Fruit fly (Drosophila melanogaster): ENCODE results near the gene dj.

Gene dj

DNA sequence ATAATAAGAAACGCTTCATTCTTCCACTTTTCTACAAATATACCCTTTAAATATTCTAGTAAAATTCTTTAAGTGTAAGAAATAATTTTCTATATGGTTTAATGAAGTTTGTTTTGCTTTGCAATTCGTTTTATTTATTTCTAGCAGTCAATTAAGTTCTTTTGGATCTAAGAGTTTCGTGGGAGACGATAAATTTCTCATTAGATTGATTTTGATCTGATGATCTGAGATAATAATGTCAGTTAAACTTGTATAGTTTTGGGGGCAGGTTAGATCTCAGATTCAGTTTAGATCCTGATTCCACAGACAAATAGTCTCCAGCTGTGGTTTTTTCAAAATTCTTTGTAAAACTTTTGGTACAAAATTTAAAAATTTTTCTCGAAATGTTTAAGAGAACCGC is at the start of gene dj:
Gene dj, plus strand, starts transcription at position 301 of the 400 bp plus-strand sequence.
- TF ChIP-seq Sin3A (optimal IDR thresholded peaks at IDR 0.05): no peak
- TF ChIP-seq h (optimal IDR thresholded peaks at IDR 0.05): no peak
- no peak for TF ChIP-seq Myc (optimal IDR thresholded peaks at IDR 0.05)
- TF ChIP-seq psq (optimal IDR thresholded peaks at IDR 0.05): no peak
- no peak for TF ChIP-seq ttk (optimal IDR thresholded peaks at IDR 0.05)
- TF ChIP-seq insv (optimal IDR thresholded peaks at IDR 0.05): no peak

DNA sequence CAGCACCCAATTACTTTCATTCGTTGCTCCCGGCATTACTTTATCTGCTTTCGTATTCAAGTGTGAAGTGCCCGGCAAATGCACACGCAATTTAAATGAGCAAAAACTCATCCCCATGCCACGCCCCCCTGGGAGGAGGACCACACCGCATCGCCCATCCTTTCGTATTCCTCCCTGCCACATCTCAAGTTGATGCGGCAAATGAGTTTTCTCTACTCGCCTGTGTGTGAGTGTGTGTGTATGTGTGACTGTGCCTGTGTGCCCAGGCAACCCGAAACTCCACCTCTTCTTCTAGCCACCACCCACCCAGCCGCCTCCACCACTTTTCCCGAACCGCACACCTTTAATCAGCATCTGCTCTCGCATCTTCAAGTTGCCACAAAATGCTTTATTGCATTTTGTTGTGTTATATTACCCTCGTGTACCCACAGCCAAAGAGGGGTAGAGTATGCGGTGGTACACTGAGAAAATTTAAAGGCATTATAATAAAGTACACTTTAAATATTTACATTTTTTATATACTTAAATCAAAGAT is 48.0 kb upstream of the dj start:
- TF ChIP-seq ttk (optimal IDR thresholded peaks at IDR 0.05): no peak
- TF ChIP-seq h (optimal IDR thresholded peaks at IDR 0.05): no peak

DNA sequence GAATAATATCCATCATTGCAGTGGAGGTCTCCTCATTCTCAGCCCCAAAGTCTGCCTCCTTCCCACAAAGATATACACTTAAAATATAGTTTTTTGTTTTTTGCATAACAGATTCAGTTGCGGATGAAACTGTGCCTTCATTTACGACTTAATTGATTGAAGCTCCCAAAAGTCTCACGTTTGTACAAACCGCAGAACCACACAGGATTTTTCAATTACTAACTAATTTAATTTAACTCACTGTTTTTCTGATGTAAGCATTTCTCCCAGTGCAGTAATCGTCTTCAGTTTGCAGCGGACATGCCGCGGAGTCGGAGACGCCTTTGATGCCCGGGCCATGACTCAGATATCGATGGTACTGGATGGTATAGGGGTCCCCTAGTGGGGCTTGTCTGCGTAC is 34.5 kb upstream of the dj start:
- no peak for TF ChIP-seq Sin3A (optimal IDR thresholded peaks at IDR 0.05)
- TF ChIP-seq insv (optimal IDR thresholded peaks at IDR 0.05): no peak
- TF ChIP-seq ttk (optimal IDR thresholded peaks at IDR 0.05): no peak
- no peak for TF ChIP-seq psq (optimal IDR thresholded peaks at IDR 0.05)

DNA sequence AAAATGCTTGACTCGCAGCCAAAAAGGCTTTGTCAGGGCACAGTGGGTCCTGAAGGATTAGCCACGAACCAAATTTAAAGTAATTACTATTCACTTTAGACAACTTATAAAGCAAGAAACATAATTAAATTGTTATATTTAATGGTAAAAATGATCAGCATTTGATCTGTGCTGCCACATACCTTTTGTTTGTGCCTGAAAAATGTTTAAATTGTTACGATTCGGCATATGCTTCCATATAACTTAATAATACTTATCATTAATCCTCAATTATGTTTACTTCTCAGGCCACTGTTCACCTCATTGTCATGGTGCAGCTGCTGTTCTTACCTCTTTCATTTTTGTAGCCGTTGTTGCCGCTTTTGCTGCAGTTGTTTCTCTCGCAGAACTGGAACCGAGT is 33.9 kb upstream of the dj start:
- no peak for TF ChIP-seq h (optimal IDR thresholded peaks at IDR 0.05)
- no peak for TF ChIP-seq Sin3A (optimal IDR thresholded peaks at IDR 0.05)
- no peak for TF ChIP-seq insv (optimal IDR thresholded peaks at IDR 0.05)
- no peak for TF ChIP-seq Myc (optimal IDR thresholded peaks at IDR 0.05)
- no peak for TF ChIP-seq ttk (optimal IDR thresholded peaks at IDR 0.05)
- no peak for TF ChIP-seq psq (optimal IDR thresholded peaks at IDR 0.05)

DNA sequence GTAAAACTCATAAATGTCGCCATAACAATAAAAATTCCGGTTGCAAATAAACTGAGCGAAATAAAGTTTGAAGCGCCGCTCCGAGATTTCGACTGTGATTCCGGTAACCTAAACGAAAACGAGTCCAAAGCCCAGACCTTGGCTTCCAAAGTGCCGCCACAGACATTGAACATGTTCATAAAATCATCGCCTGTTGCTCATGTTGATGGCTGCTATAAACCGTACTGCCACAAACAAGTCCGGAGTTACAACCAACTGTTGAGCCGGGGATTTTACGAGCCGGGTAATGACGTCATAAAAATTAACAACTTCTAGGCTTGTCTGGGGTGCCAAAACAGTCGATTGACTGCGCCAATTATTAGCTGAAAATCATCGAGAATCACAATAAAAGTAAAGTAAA is 30.6 kb upstream of the dj start:
- TF ChIP-seq insv (optimal IDR thresholded peaks at IDR 0.05) (no peak), psq (optimal IDR thresholded peaks at IDR 0.05) (no peak), ttk (optimal IDR thresholded peaks at IDR 0.05) (no peak), Myc (optimal IDR thresholded peaks at IDR 0.05) (no peak), Sin3A (optimal IDR thresholded peaks at IDR 0.05) (no peak), h (optimal IDR thresholded peaks at IDR 0.05) (no peak)

DNA sequence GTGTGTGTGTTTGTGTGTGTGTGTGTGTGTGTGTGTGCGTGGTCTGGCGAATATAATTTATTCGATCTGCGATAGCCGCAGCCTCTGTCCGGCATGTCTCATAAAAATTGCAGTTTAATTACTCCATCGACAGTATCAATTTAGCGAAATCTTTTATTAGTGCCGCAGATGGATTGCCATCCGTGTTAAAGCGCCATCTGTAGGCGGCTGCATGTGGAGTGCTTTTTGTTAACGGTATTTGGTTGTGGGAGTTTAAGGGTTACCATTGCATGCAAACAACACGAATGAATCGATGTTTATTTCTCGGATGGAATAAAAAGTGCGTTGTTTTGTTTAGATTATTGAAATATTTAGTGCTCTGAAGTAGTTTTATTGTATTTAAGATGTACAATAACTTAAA is 29.7 kb upstream of the dj start:
- TF ChIP-seq psq (optimal IDR thresholded peaks at IDR 0.05) (no peak), Myc (optimal IDR thresholded peaks at IDR 0.05) (no peak), Sin3A (optimal IDR thresholded peaks at IDR 0.05) (no peak), ttk (optimal IDR thresholded peaks at IDR 0.05) (no peak), insv (optimal IDR thresholded peaks at IDR 0.05) (no peak), h (optimal IDR thresholded peaks at IDR 0.05) (no peak)

DNA sequence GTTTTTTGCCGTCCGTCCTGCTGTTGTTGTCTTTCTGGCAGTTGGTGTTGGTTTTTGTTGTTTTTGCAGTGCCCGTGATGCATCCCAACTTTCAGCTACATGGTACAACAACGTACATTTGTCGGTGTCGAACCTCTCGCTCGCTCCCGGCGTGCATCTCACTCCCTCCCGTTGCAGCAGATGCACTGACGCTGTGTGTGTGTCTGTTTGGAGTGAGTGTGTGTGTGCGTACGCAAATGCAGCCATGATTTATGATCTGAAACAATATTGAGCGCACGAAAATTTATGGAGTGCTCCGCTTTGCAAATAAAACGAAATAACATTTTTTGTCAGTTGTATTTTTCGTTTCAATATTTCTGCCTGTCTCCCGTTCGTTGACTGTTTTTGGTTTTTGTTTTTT is 27.6 kb upstream of the dj start:
- TF ChIP-seq insv (optimal IDR thresholded peaks at IDR 0.05) (no peak), Myc (optimal IDR thresholded peaks at IDR 0.05) (no peak), Sin3A (optimal IDR thresholded peaks at IDR 0.05) (no peak), h (optimal IDR thresholded peaks at IDR 0.05) (no peak), psq (optimal IDR thresholded peaks at IDR 0.05) (no peak), ttk (optimal IDR thresholded peaks at IDR 0.05) (no peak)

DNA sequence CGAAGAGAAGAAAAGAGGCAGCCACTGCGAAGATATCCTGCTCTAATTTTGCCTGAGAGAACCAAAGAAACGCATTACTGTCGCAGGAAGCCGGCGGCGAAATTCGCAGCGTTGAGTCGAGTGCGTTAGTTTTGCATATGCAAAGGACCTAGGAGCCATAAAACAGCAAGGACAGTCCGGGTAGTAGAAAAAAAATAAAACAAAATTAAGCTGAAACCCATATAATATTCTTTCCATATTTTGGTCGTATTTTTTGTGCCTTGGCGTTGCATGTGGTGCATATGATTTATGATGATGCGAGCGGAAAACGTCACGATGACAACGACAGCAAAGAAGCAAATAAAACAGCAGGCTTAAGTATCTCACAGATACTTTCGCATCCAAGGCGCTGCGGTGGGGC is 25.4 kb upstream of the dj start:
- TF ChIP-seq Myc (optimal IDR thresholded peaks at IDR 0.05): no peak
- no peak for TF ChIP-seq h (optimal IDR thresholded peaks at IDR 0.05)

DNA sequence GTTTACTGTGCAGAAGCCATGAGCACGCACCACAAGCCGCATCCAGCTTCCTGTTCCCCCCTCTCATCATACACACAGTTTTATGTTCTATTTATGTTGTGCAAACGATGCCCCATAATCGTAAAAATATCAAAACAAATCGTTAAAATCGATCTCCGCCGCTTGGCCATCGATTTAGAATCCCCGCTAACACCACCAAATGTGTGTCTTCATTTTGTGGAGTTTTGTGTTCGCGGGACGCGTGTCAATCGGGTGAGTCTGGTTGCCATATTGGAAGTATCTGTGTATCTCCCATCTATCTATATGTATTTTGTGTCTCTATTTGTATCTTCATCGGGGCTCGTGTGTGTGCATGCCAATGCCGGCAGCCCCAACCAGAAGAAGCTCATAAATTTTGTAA is 24.7 kb upstream of the dj start:
- TF ChIP-seq h (optimal IDR thresholded peaks at IDR 0.05): no peak
- no peak for TF ChIP-seq psq (optimal IDR thresholded peaks at IDR 0.05)
- TF ChIP-seq Myc (optimal IDR thresholded peaks at IDR 0.05): no peak
- TF ChIP-seq ttk (optimal IDR thresholded peaks at IDR 0.05): no peak
- TF ChIP-seq insv (optimal IDR thresholded peaks at IDR 0.05): no peak
- TF ChIP-seq Sin3A (optimal IDR thresholded peaks at IDR 0.05): no peak

DNA sequence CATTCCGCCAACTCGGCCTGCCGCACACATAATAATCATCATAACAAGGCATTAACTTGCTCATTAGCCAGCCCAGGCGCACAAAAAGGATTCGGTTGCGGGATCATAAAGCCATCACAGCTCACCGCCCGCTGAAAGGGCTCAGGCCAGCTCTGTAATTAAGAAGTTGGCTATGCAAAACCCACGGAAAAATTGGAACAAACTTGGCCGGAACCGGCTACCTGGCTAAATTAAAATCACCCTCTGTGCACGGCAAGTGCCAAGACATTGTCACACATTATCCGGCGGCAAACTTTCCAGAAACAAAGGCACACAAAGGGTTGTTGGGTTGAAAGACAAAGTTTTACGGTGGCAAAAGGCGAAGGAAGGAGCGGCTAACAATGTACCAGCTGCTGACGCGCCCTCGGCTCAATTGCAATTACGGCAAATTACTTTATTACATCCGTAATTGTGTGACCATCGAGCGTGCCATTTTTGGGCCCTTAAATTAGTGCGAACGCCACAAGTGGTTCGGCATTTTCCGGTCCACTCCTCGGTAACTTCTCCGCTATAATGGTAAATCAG is 23.3 kb upstream of the dj start:
- TF ChIP-seq psq (optimal IDR thresholded peaks at IDR 0.05) (no peak), Myc (optimal IDR thresholded peaks at IDR 0.05) (no peak), h (optimal IDR thresholded peaks at IDR 0.05) (no peak), insv (optimal IDR thresholded peaks at IDR 0.05) (no peak), ttk (optimal IDR thresholded peaks at IDR 0.05) (no peak), Sin3A (optimal IDR thresholded peaks at IDR 0.05) (no peak)

DNA sequence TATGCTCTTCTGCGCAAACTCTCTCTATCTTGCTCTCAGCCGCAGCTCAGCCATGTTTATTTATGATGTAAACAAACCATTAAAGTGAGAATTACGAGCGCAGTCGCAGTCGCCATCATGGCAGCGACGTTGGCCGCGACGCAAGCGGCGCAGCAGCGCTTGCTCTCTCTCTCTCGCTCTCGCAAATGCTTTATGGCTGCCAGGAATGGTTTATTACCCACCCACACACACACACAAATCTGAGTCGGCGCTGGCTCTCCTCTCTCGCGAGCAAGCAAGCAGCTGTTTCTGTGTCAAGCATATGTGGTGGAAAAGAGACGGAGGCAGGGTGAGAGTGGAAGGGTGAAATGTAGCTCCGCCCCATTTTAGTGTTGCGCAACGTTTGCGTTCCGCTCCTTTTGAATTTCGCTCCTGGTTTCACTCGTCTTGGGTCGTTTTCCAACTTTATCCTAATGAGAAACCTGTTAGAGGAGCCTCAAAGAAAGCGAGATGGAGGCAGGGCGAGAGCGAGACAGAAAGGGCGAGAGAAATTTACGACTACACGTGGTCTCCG is 21.8 kb upstream of the dj start:
- TF ChIP-seq psq (optimal IDR thresholded peaks at IDR 0.05) (no peak), Sin3A (optimal IDR thresholded peaks at IDR 0.05) (no peak), ttk (optimal IDR thresholded peaks at IDR 0.05) (no peak), insv (optimal IDR thresholded peaks at IDR 0.05) (no peak), Myc (optimal IDR thresholded peaks at IDR 0.05) (no peak)

dm6 chr3R:7040894-7041293 is 18.2 kb upstream of the dj start:
- TF ChIP-seq insv (optimal IDR thresholded peaks at IDR 0.05) (no peak), psq (optimal IDR thresholded peaks at IDR 0.05) (no peak), Myc (optimal IDR thresholded peaks at IDR 0.05) (no peak), h (optimal IDR thresholded peaks at IDR 0.05) (no peak), Sin3A (optimal IDR thresholded peaks at IDR 0.05) (no peak), ttk (optimal IDR thresholded peaks at IDR 0.05) (no peak)

dm6 chr3R:7044016-7044415 is 15.1 kb upstream of the dj start:
- TF ChIP-seq psq (optimal IDR thresholded peaks at IDR 0.05) (no peak), Myc (optimal IDR thresholded peaks at IDR 0.05) (no peak), h (optimal IDR thresholded peaks at IDR 0.05) (no peak), ttk (optimal IDR thresholded peaks at IDR 0.05) (no peak), Sin3A (optimal IDR thresholded peaks at IDR 0.05) (no peak), insv (optimal IDR thresholded peaks at IDR 0.05) (no peak)
